Worm (Caenorhabditis elegans) whole organism, L3 larva: Measurements from ENCODE around the gene F21G4.1.
A peak's percentile ranks its signal among the peaks of the same experiment; 100 is the strongest.

Experiments
- R02D3.7 ChIP-seq: fragments of 150-350 bp; optimal IDR thresholded peaks from 2 replicates; lab custom pipeline; 2014; ENCODE audit warnings: missing biosample characterization, missing genetic modification characterization
- ZK546.5 ChIP-seq: sonication (generic microtip); optimal IDR thresholded peaks from 2 replicates; lab custom pipeline; 2017; ENCODE audit warnings: missing biosample characterization, missing genetic modification characterization
- ceh-16 ChIP-seq: sonication (generic microtip); optimal IDR thresholded peaks from 2 replicates; lab custom pipeline; 2017; ENCODE audit warnings: missing biosample characterization, missing genetic modification characterization
- ceh-28 ChIP-seq: fragments of 150-350 bp; optimal IDR thresholded peaks from 2 replicates; lab custom pipeline; 2014; ENCODE audit warnings: missing biosample characterization, missing genetic modification reagents, missing genetic modification characterization
- ceh-9 ChIP-seq: sonication (generic microtip); optimal IDR thresholded peaks from 2 replicates; lab custom pipeline; 2018; ENCODE audit warnings: missing biosample characterization, missing genetic modification characterization
- egl-27 ChIP-seq: sonication (generic microtip); optimal IDR thresholded peaks from 4 replicates; lab custom pipeline; 2017; ENCODE audit warnings: missing biosample characterization, missing genetic modification reagents, missing genetic modification characterization
- egl-5 ChIP-seq: fragments of 150-350 bp; optimal IDR thresholded peaks from 2 replicates; lab custom pipeline; 2017; ENCODE audit warnings: missing biosample characterization, missing genetic modification reagents, missing genetic modification characterization, inconsistent platforms
- elt-1 ChIP-seq: fragments of 150-350 bp; optimal IDR thresholded peaks from 2 replicates; lab custom pipeline; 2014; ENCODE audit warnings: missing biosample characterization, missing genetic modification characterization
- elt-2 ChIP-seq: sonication (generic microtip); optimal IDR thresholded peaks from 2 replicates; lab custom pipeline; 2016; ENCODE audit warnings: missing genetic modification reagents, mild to moderate bottlenecking, missing genetic modification characterization, missing compliant biosample characterization
- elt-3 ChIP-seq, 3 experiments: fragments of 150-350 bp in 1 of 3; sonication (generic microtip) in 2 of 3; optimal IDR thresholded peaks; 2 replicates in 2 of 3; 4 replicates in 1 of 3; lab custom pipeline; 2014 to 2017; ENCODE audit warnings: missing biosample characterization in 3 of 3, missing genetic modification characterization in 3 of 3
- eor-1 ChIP-seq, 2 experiments: fragments of 150-350 bp; optimal IDR thresholded peaks; 2 replicates each; lab custom pipeline; 2014 to 2018; ENCODE audit warnings: missing biosample characterization in 2 of 2, missing genetic modification characterization in 2 of 2
- fkh-10 ChIP-seq: sonication (generic microtip); optimal IDR thresholded peaks from 2 replicates; lab custom pipeline; 2017; ENCODE audit warnings: missing biosample characterization, missing genetic modification reagents, missing genetic modification characterization
- fos-1 ChIP-seq: fragments of 150-350 bp; optimal IDR thresholded peaks from 2 replicates; lab custom pipeline; 2014; ENCODE audit warnings: missing biosample characterization, missing genetic modification characterization
- jun-1 ChIP-seq: fragments of 150-350 bp; optimal IDR thresholded peaks from 2 replicates; lab custom pipeline; 2014; ENCODE audit warnings: missing biosample characterization, missing genetic modification reagents, missing genetic modification characterization
- lin-39 ChIP-seq: fragments of 150-350 bp; optimal IDR thresholded peaks from 2 replicates; lab custom pipeline; 2018; ENCODE audit warnings: missing biosample characterization, missing genetic modification reagents, missing genetic modification characterization
- lsy-12 ChIP-seq: sonication (generic microtip); optimal IDR thresholded peaks from 2 replicates; lab custom pipeline; 2016; ENCODE audit warnings: mild to moderate bottlenecking, missing genetic modification characterization, missing compliant biosample characterization
- mdl-1 ChIP-seq: fragments of 150-350 bp; optimal IDR thresholded peaks from 2 replicates; lab custom pipeline; 2014; ENCODE audit warnings: missing biosample characterization, missing genetic modification characterization
- nfya-1 ChIP-seq: sonication (generic microtip); optimal IDR thresholded peaks from 2 replicates; lab custom pipeline; 2017; ENCODE audit warnings: missing genetic modification characterization, mild to moderate bottlenecking, missing compliant biosample characterization, antibody characterized with exemption, moderate library complexity; ENCODE audit not compliant: insufficient read depth
- nhr-11 ChIP-seq: fragments of 150-350 bp; optimal IDR thresholded peaks from 2 replicates; lab custom pipeline; 2014; ENCODE audit warnings: missing biosample characterization, missing genetic modification characterization
- nhr-12 ChIP-seq: fragments of 150-350 bp; optimal IDR thresholded peaks from 2 replicates; lab custom pipeline; 2014; ENCODE audit warnings: missing biosample characterization, missing genetic modification characterization
- nhr-25 ChIP-seq: sonication (generic microtip); optimal IDR thresholded peaks from 2 replicates; lab custom pipeline; 2017; ENCODE audit warnings: missing biosample characterization, missing genetic modification characterization
- nhr-67 ChIP-seq: fragments of 150-350 bp; optimal IDR thresholded peaks from 2 replicates; lab custom pipeline; 2014; ENCODE audit warnings: missing biosample characterization, missing genetic modification characterization
- nhr-76 ChIP-seq: fragments of 150-350 bp; sonication (generic microtip); optimal IDR thresholded peaks from 5 replicates; lab custom pipeline; 2014; ENCODE audit warnings: missing biosample characterization, missing genetic modification characterization
- nhr-77 ChIP-seq: fragments of 150-350 bp; optimal IDR thresholded peaks from 2 replicates; lab custom pipeline; 2014; ENCODE audit warnings: missing biosample characterization, missing genetic modification characterization
- pha-4 ChIP-seq: fragments of 150-350 bp; optimal IDR thresholded peaks from 2 replicates; lab custom pipeline; 2014; ENCODE audit warnings: missing biosample characterization, missing genetic modification reagents, missing genetic modification characterization
- pqm-1 ChIP-seq: fragments of 150-350 bp; optimal IDR thresholded peaks from 2 replicates; lab custom pipeline; 2017; ENCODE audit warnings: missing biosample characterization, missing genetic modification characterization, inconsistent platforms
- sea-2 ChIP-seq: fragments of 150-350 bp; sonication (generic microtip); optimal IDR thresholded peaks from 4 replicates; lab custom pipeline; 2014; ENCODE audit warnings: missing biosample characterization, missing genetic modification reagents, missing genetic modification characterization
- skn-1 ChIP-seq: fragments of 150-350 bp; optimal IDR thresholded peaks from 2 replicates; lab custom pipeline; 2014; ENCODE audit warnings: missing biosample characterization, missing genetic modification characterization
- snpc-4 ChIP-seq: fragments of 150-350 bp; optimal IDR thresholded peaks from 2 replicates; lab custom pipeline; 2014; ENCODE audit warnings: missing biosample characterization, missing genetic modification characterization
- tbx-2 ChIP-seq: sonication (generic microtip); optimal IDR thresholded peaks from 2 replicates; lab custom pipeline; 2016; ENCODE audit warnings: mild to moderate bottlenecking, missing genetic modification characterization, missing compliant biosample characterization
- unc-62 ChIP-seq: fragments of 150-350 bp; sonication (generic microtip); optimal IDR thresholded peaks from 4 replicates; lab custom pipeline; 2014; ENCODE audit warnings: missing biosample characterization, missing genetic modification reagents, missing genetic modification characterization
- zag-1 ChIP-seq: fragments of 150-350 bp; optimal IDR thresholded peaks from 2 replicates; lab custom pipeline; 2014; ENCODE audit warnings: missing biosample characterization, missing genetic modification characterization
- ztf-4 ChIP-seq: fragments of 150-350 bp; optimal IDR thresholded peaks from 2 replicates; lab custom pipeline; 2014; ENCODE audit warnings: missing biosample characterization, missing genetic modification characterization

The F21G4.1 gene

DNA sequence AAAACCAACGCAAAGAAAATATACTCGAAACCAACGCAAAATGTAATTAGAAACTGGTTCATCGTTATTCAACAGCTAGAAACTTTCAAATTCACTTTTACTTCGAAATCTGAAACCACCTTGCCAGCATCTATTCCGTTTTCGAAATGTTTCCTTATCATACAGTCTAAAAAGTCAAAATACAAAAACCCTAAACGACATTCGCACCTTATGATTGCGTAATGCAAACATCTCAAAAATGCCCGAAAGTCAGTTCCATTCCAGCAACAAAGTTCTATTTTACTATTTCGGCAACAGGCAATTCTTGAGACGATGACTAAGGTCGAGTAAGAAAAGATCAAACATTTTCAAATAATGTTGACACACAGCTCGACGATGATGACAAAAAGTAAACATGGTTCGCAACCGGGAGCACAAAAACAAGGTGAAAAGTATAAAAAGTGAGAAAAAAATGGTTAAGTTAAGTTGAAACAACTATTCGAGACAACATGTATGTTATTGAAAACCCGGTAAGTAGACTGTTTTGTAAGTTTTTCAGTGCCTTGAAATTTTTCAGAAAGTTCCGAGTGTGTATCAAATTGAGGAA is 40.3 kb downstream of the F21G4.1 start, which contains the start of gene lec-7:
lec-7 (plus strand) TSS at position 297 of the 586 bp plus-strand sequence.
- TF ChIP-seq nfya-1 (tag; lab: Kevin White, UChicago), result no peak
- no peak for TF ChIP-seq lin-39 (tag; lab: Kevin White, UChicago)
- peak; percentile 53 for TF ChIP-seq pqm-1
- TF ChIP-seq R02D3.7 (tag; lab: Kevin White, UChicago), result no peak
- TF ChIP-seq jun-1, result peak; percentile 9
- TF ChIP-seq nhr-12, result no peak
- TF ChIP-seq pha-4 (tag; lab: Kevin White, UChicago), result peak; percentile 98
- TF ChIP-seq elt-1, result no peak
- TF ChIP-seq egl-5 (tag; lab: Kevin White, UChicago), result no peak
- no peak for TF ChIP-seq nhr-76 (tag; lab: Kevin White, UChicago)
- TF ChIP-seq egl-27 (tag; lab: Kevin White, UChicago), result no peak
- no peak for TF ChIP-seq snpc-4 (tag; lab: Kevin White, UChicago)
- no peak for TF ChIP-seq zag-1
- TF ChIP-seq elt-2 (tag; lab: Kevin White, UChicago), result peak; percentile 53
- no peak for TF ChIP-seq nhr-67 (tag; lab: Kevin White, UChicago)

DNA sequence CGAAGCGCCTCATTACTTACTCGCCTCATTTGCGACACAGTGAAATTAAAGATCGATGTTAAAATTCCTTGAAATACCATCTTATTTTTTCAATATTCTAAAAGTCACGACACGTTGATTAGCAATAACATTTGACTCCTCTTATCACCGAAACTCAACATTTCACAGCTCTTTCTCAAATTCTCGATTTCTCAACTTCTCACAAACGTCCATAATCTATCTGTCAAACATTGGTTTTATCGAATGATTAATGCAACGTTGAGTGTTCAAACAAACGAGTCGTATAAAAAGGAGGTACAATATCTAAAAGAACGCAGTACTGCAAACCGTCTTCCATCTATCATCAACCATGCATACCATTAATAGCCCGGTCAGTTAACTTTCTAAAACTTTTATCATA is 41.9 kb downstream of the F21G4.1 start, which contains the start of gene lec-8:
lec-8 (plus strand) TSS at position 314 of the 400 bp plus-strand sequence.
- TF ChIP-seq ceh-16, result no peak
- TF ChIP-seq jun-1, result peak; percentile 60
- no peak for TF ChIP-seq ZK546.5 (tag; lab: Kevin White, UChicago)
- TF ChIP-seq nhr-11 (tag; lab: Kevin White, UChicago), result no peak
- TF ChIP-seq sea-2 (GFP tag; lab: Kevin White, UChicago), result no peak
- no peak for TF ChIP-seq elt-3 (tag; optimal IDR thresholded peaks at IDR 0.05; lab: Kevin White, UChicago)
- TF ChIP-seq elt-2 (tag; lab: Kevin White, UChicago), result peak; percentile 89
- no peak for TF ChIP-seq nhr-67 (tag; lab: Kevin White, UChicago)

DNA sequence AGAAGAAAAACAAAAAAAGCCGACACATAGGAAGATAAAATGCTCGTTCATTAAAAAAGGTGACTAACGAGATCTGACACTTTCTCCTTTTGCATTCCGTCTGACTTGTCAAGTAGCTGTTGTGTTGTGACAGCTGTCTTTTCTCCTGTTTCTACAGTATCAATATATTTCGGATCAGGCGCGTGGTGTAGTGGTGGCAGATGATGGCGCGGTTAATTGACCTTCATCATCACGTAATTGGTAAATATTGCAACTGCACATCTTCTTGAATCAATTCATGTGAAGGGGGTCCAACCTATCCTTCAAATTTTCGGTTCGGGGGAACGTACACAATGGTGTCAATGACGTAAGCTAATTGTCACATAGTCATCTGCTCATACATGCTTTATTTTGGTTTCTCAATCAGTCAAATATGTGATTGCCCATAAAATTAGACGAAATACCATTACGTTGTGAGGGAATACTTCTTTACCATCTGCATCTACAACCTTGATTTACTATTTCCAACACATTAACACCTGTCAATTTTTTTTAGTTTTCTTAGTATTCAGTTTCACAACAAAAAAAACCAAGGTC is 43.8 kb downstream of the F21G4.1 start:
- TF ChIP-seq eor-1 (tag; optimal IDR thresholded peaks at IDR 0.05; lab: Kevin White, UChicago) (no peak), skn-1 (tag; lab: Kevin White, UChicago) (no peak), fos-1 (tag; lab: Kevin White, UChicago) (no peak), lin-39 (tag; lab: Kevin White, UChicago) (no peak), snpc-4 (tag; lab: Kevin White, UChicago) (no peak), elt-3 (tag; optimal IDR thresholded peaks at IDR 0.05; lab: Kevin White, UChicago) (no peak), jun-1 (no peak)

DNA sequence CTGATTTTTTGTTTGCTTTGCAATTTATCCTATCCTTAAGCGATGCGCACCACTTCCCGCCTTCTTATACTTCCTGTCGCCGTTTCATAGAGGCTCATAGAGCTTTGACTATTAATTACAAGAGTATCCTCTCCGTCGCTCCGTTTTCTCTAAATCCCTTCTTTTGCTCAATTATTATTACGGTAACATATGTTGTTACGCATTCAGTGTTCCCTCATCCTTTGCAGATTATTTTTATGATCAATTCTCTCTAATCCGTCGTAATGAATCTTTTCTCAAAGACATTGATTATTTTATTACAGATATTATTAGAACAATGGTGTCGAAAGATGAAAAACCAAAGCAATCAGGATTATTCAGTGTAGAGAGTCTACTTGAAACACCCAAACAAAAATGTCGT is 45.2 kb downstream of the F21G4.1 start, which contains the start of gene vab-15:
vab-15 (plus strand) TSS at position 301 of the 400 bp plus-strand sequence.
- TF ChIP-seq nhr-77 (tag; lab: Kevin White, UChicago) (no peak), mdl-1 (tag; lab: Kevin White, UChicago) (no peak), fkh-10 (no peak), ceh-9 (tag; lab: Kevin White, UChicago) (no peak), nhr-12 (no peak), ztf-4 (tag; lab: Kevin White, UChicago) (no peak), unc-62 (GFP tag; lab: Kevin White, UChicago) (no peak), elt-2 (tag; lab: Kevin White, UChicago) (no peak), lin-39 (tag; lab: Kevin White, UChicago) (no peak), tbx-2 (no peak), skn-1 (tag; lab: Kevin White, UChicago) (no peak), nfya-1 (tag; lab: Kevin White, UChicago) (no peak), ceh-16 (no peak), nhr-25 (tag; lab: Kevin White, UChicago) (no peak), nhr-11 (tag; lab: Kevin White, UChicago) (no peak), ceh-28 (tag; lab: Kevin White, UChicago) (no peak), lsy-12 (no peak), R02D3.7 (tag; lab: Kevin White, UChicago) (no peak)
